Worm (Caenorhabditis elegans) whole organism, mixed stage, embryonic: ENCODE results near the gene srd-29.

ENCODE experiments used
- blmp-1 ChIP-seq: fragments of 150-350 bp; optimal IDR thresholded peaks from 2 replicates; lab custom pipeline; 2014; ENCODE audit warnings: missing biosample characterization, missing genetic modification characterization
- flh-1 ChIP-seq: fragments of 200-800 bp; sonication (Bioruptor generic); optimal IDR thresholded peaks from 2 replicates; lab custom pipeline; 2018; ENCODE audit warnings: mild to moderate bottlenecking, missing genetic modification characterization, moderate library complexity, missing compliant biosample characterization
- pha-4 ChIP-seq: fragments of 150-350 bp; optimal IDR thresholded peaks from 2 replicates; lab custom pipeline; 2018; ENCODE audit warnings: missing biosample characterization, missing genetic modification reagents, missing genetic modification characterization
- unc-62 ChIP-seq: fragments of 150-350 bp; optimal IDR thresholded peaks from 2 replicates; lab custom pipeline; 2014; ENCODE audit warnings: missing biosample characterization, missing genetic modification reagents, missing genetic modification characterization

DNA sequence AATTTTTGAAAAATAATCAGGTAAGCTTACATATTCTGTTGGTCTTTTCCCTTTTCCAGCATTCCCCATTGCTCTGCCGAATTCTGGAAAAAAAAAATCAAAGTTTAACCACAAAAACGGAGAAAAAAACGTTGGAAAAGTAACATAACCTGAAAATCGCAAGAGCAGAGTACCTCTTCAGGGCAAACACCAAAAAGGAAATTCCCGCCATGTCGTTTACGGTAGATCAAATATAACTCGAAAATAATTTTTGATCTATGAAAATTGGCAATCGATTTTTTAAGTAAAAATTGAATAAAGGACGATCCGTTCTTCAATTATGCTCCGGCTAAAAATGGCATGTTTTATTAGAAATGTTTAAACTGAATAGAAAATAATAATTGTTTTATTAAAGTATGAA, 32.2 kb upstream of the srd-29 start, which contains the start of gene C50E3.11:
- TF ChIP-seq pha-4 (tag; lab: Kevin White, UChicago) (no peak), unc-62 (GFP tag; lab: Kevin White, UChicago) (no peak), blmp-1 (no peak), flh-1 (no peak)
